Fruit fly (Drosophila melanogaster) S2 (cell line): ENCODE data around the gene Ubqn.

Experiments
- CG8478 ChIP-seq: fragments of >200 bp; optimal IDR thresholded peaks from 2 replicates; lab custom pipeline; 2018
- CTCF ChIP-seq, 2 experiments: fragments of >200 bp; optimal IDR thresholded peaks; 2 replicates each; lab custom pipeline; 2018

DNA sequence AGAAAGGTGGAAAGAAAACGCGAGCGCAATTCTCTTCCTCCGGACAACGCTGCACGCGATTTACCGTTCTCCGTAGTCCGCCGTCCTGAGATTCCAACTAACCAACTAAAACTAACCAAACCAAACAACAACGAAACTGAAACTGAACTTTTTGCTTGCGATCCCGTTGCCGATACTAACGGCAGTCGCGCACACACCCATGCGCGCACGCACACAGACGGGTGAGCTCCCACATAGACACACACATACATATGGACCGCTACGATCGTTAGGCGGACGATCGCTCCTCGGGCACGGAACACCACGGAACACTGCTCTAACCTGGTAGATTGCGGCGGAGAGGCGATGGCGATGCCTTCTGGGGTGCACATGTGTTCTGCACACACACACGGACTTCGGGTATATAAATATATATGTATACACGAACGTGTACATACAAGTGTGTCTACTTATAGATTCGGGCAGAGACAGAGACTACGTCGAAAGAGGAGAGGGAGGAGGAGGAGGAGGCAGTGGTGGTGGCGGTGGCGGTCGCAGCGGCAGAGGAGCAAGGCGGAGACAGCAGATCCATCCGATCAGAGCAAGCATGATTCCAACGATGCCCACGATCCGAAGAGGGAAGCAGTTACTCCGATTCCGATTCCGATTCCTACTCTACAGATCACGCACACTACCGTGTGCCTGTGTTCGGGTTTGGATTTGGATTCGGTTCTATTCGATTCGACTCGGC lies 29.5 kb downstream of the Ubqn start, which contains the start of gene meso18E:
- no peak for TF ChIP-seq CG8478 (lab: Kevin White, UChicago)
- TF ChIP-seq CTCF (optimal IDR thresholded peaks at IDR 0.05; lab: Kevin White, UChicago), result no peak
